Fruit fly (Drosophila melanogaster) whole organism, embryonic: ENCODE measurements around the gene CG31076.
A peak's percentile ranks its signal among the peaks of the same experiment; 100 is the strongest.

Source experiments
- Aef1 ChIP-seq: fragments of 200-800 bp; sonication (Bioruptor generic); IDR thresholded peaks from 3 replicates; pipeline ENCODE4 v1.3.6; 2022; ENCODE audit warnings: missing biosample characterization, missing genetic modification characterization
- Atf-2 ChIP-seq: fragments of 200-800 bp; sonication (Bioruptor generic); optimal IDR thresholded peaks from 2 replicates; lab custom pipeline; 2016; ENCODE audit warnings: missing biosample characterization, missing genetic modification characterization
- CG11504 ChIP-seq: fragments of 200-800 bp; sonication (Bioruptor generic); optimal IDR thresholded peaks from 3 replicates; lab custom pipeline; 2019; ENCODE audit warnings: missing biosample characterization, mild to moderate bottlenecking, missing genetic modification characterization, moderate library complexity
- CG13894 ChIP-seq: fragments of 200-800 bp; sonication (Bioruptor generic); optimal IDR thresholded peaks from 3 replicates; lab custom pipeline; 2018; ENCODE audit warnings: missing biosample characterization, mild to moderate bottlenecking, missing genetic modification characterization, moderate library complexity
- CG15479 ChIP-seq: fragments of 200-800 bp; sonication (Bioruptor generic); optimal IDR thresholded peaks from 3 replicates; lab custom pipeline; 2019; ENCODE audit warnings: missing biosample characterization, mild to moderate bottlenecking, missing genetic modification characterization, moderate library complexity
- CG1602 ChIP-seq: fragments of 200-800 bp; sonication (Bioruptor generic); optimal IDR thresholded peaks from 3 replicates; lab custom pipeline; 2016; ENCODE audit warnings: missing biosample characterization, missing genetic modification characterization
- CG34224 ChIP-seq: fragments of 200-800 bp; sonication (Bioruptor generic); IDR thresholded peaks from 3 replicates; pipeline ENCODE4 v1.3.6; 2022; ENCODE audit warnings: missing biosample characterization, missing genetic modification characterization; ENCODE audit not compliant: partially characterized antibody
- CG4328 ChIP-seq: fragments of 200-800 bp; sonication (Bioruptor generic); optimal IDR thresholded peaks from 3 replicates; lab custom pipeline; 2017; ENCODE audit warnings: missing biosample characterization, missing genetic modification reagents, missing genetic modification characterization
- CG6175 ChIP-seq: fragments of 200-800 bp; sonication (Bioruptor generic); IDR thresholded peaks from 3 replicates; pipeline ENCODE4 v1.3.6; 2022; ENCODE audit warnings: missing biosample characterization, missing genetic modification characterization
- CG6689 ChIP-seq: fragments of 200-800 bp; sonication (Bioruptor generic); IDR thresholded peaks from 2 replicates; pipeline ENCODE4 v1.3.6; 2022; ENCODE audit warnings: missing biosample characterization, missing genetic modification characterization
- CG7556 ChIP-seq: fragments of 200-800 bp; sonication (Bioruptor generic); optimal IDR thresholded peaks from 2 replicates; lab custom pipeline; 2017; ENCODE audit warnings: missing biosample characterization, mild to moderate bottlenecking, missing genetic modification characterization
- CG7786 ChIP-seq: fragments of 200-800 bp; sonication (Bioruptor generic); optimal IDR thresholded peaks from 2 replicates; lab custom pipeline; 2016; ENCODE audit warnings: missing biosample characterization, missing genetic modification characterization
- CG8089 ChIP-seq: fragments of 200-800 bp; sonication (Bioruptor generic); optimal IDR thresholded peaks from 3 replicates; lab custom pipeline; 2016; ENCODE audit warnings: missing biosample characterization, missing genetic modification characterization
- CHES-1-like ChIP-seq: fragments of 200-800 bp; sonication (Bioruptor generic); optimal IDR thresholded peaks from 2 replicates; lab custom pipeline; 2016; ENCODE audit warnings: missing biosample characterization, missing genetic modification characterization
- Dip3 ChIP-seq: fragments of 200-800 bp; sonication (Bioruptor generic); optimal IDR thresholded peaks from 3 replicates; lab custom pipeline; 2016; ENCODE audit warnings: missing biosample characterization, missing genetic modification characterization
- Doc2 ChIP-seq: fragments of 200-800 bp; sonication (Bioruptor generic); IDR thresholded peaks from 2 replicates; pipeline ENCODE4 v1.3.6; 2022; ENCODE audit warnings: missing biosample characterization, missing genetic modification characterization
- E2f2 ChIP-seq: fragments of 200-800 bp; sonication (Bioruptor generic); IDR thresholded peaks from 2 replicates; pipeline ENCODE4 v1.3.6; 2022; ENCODE audit warnings: missing biosample characterization, missing genetic modification characterization
- Gsc ChIP-seq: fragments of 200-800 bp; sonication (Bioruptor generic); IDR thresholded peaks from 2 replicates; pipeline ENCODE4 v1.3.6; 2022; ENCODE audit warnings: missing biosample characterization, missing genetic modification characterization
- Hand ChIP-seq: fragments of 200-800 bp; sonication (Bioruptor generic); optimal IDR thresholded peaks from 2 replicates; lab custom pipeline; 2017; ENCODE audit warnings: mild to moderate bottlenecking, missing biosample characterization, missing genetic modification reagents, missing genetic modification characterization
- Oli ChIP-seq: fragments of 200-800 bp; sonication (Bioruptor generic); optimal IDR thresholded peaks from 2 replicates; lab custom pipeline; 2018; ENCODE audit warnings: missing biosample characterization, mild to moderate bottlenecking, missing genetic modification characterization, moderate library complexity
- Sox100B ChIP-seq: fragments of 200-800 bp; sonication (Bioruptor generic); optimal IDR thresholded peaks from 3 replicates; lab custom pipeline; 2018; ENCODE audit warnings: missing biosample characterization, mild to moderate bottlenecking, missing genetic modification characterization
- Spps ChIP-seq: fragments of 200-800 bp; sonication (Bioruptor generic); optimal IDR thresholded peaks from 2 replicates; lab custom pipeline; 2018; ENCODE audit warnings: missing biosample characterization, mild to moderate bottlenecking, missing genetic modification characterization
- Trl ChIP-seq, 3 experiments: fragments of >200 bp in 2 of 3; fragments of 200-800 bp in 1 of 3; sonication (Bioruptor generic) in 1 of 3; optimal IDR thresholded peaks; 2 replicates in 1 of 3; 3 replicates in 2 of 3; lab custom pipeline; 2016 to 2017; ENCODE audit warnings: missing biosample characterization in 1 of 3, missing genetic modification characterization in 1 of 3
- caup ChIP-seq: fragments of 200-800 bp; sonication (Bioruptor generic); optimal IDR thresholded peaks from 3 replicates; lab custom pipeline; 2017; ENCODE audit warnings: missing biosample characterization, mild to moderate bottlenecking, missing genetic modification characterization, moderate library complexity; ENCODE audit not compliant: severe bottlenecking
- chn ChIP-seq: fragments of 200-800 bp; sonication (Bioruptor generic); optimal IDR thresholded peaks from 2 replicates; lab custom pipeline; 2016; ENCODE audit warnings: missing biosample characterization, missing genetic modification characterization
- crol ChIP-seq: fragments of 200-800 bp; sonication (Bioruptor generic); IDR thresholded peaks from 2 replicates; pipeline ENCODE4 v1.3.6; 2022; ENCODE audit warnings: missing biosample characterization, missing genetic modification characterization
- da ChIP-seq: fragments of 200-800 bp; sonication (Bioruptor generic); optimal IDR thresholded peaks from 2 replicates; lab custom pipeline; 2016; ENCODE audit warnings: missing biosample characterization, missing genetic modification characterization
- dmrt99B ChIP-seq: fragments of 200-800 bp; sonication (Bioruptor generic); optimal IDR thresholded peaks from 2 replicates; lab custom pipeline; 2018; ENCODE audit warnings: missing biosample characterization, mild to moderate bottlenecking, missing genetic modification characterization, moderate library complexity
- emc ChIP-seq: fragments of 200-800 bp; sonication (Bioruptor generic); optimal IDR thresholded peaks from 2 replicates; lab custom pipeline; 2016; ENCODE audit warnings: missing biosample characterization, missing genetic modification characterization
- ems ChIP-seq: fragments of 200-800 bp; sonication (Bioruptor generic); optimal IDR thresholded peaks from 3 replicates; lab custom pipeline; 2016; ENCODE audit warnings: missing biosample characterization, missing genetic modification characterization
- eyg ChIP-seq: fragments of 200-800 bp; sonication (Bioruptor generic); optimal IDR thresholded peaks from 3 replicates; lab custom pipeline; 2016; ENCODE audit warnings: missing biosample characterization, missing genetic modification characterization
- gce ChIP-seq: fragments of 200-800 bp; sonication (Bioruptor generic); IDR thresholded peaks from 3 replicates; pipeline ENCODE4 v1.3.6; 2022; ENCODE audit warnings: missing biosample characterization, missing genetic modification characterization
- gro ChIP-seq: fragments of 200-800 bp; sonication (Bioruptor generic); optimal IDR thresholded peaks from 2 replicates; lab custom pipeline; 2016; ENCODE audit warnings: missing biosample characterization, missing genetic modification characterization
- her ChIP-seq: fragments of 200-800 bp; sonication (Bioruptor generic); optimal IDR thresholded peaks from 2 replicates; lab custom pipeline; 2016; ENCODE audit warnings: missing biosample characterization, missing genetic modification characterization
- kni ChIP-seq: fragments of 200-800 bp; sonication (Bioruptor generic); optimal IDR thresholded peaks from 3 replicates; lab custom pipeline; 2017; ENCODE audit warnings: mild to moderate bottlenecking, missing biosample characterization, missing genetic modification reagents, missing genetic modification characterization
- lov ChIP-seq, 2 experiments: fragments of 200-800 bp in 1 of 2; fragments of >200 bp in 1 of 2; sonication (Bioruptor generic) in 1 of 2; IDR thresholded peaks in 1 of 2; optimal IDR thresholded peaks in 1 of 2; 2 replicates in 1 of 2; 3 replicates in 1 of 2; pipeline versions ENCODE4 v1.3.6 to Lab custom; 2017 to 2022; ENCODE audit warnings: missing biosample characterization in 1 of 2, missing genetic modification characterization in 1 of 2
- nerfin-2 ChIP-seq: fragments of 200-800 bp; sonication (Bioruptor generic); IDR thresholded peaks from 2 replicates; pipeline ENCODE4 v1.3.6; 2022; ENCODE audit warnings: missing biosample characterization, missing genetic modification characterization; ENCODE audit not compliant: partially characterized antibody
- oc ChIP-seq: fragments of 200-800 bp; sonication (Bioruptor generic); optimal IDR thresholded peaks from 2 replicates; lab custom pipeline; 2018; ENCODE audit warnings: missing biosample characterization, mild to moderate bottlenecking, missing genetic modification characterization, moderate library complexity
- p53 ChIP-seq: fragments of 200-800 bp; sonication (Bioruptor generic); optimal IDR thresholded peaks from 2 replicates; lab custom pipeline; 2016; ENCODE audit warnings: missing biosample characterization, missing genetic modification characterization
- pan ChIP-seq, 4 experiments: fragments of >200 bp in 3 of 4; fragments of 200-800 bp in 1 of 4; sonication (Bioruptor generic) in 1 of 4; optimal IDR thresholded peaks in 3 of 4; IDR thresholded peaks in 1 of 4; 2 replicates each; pipeline versions ENCODE4 v1.3.6 to Lab custom; 2017 to 2022; ENCODE audit warnings: missing biosample characterization in 2 of 4, missing genetic modification characterization in 2 of 4, mixed read lengths in 1 of 4
- pho ChIP-seq: fragments of 200-800 bp; sonication (Bioruptor generic); optimal IDR thresholded peaks from 2 replicates; lab custom pipeline; 2016; ENCODE audit warnings: missing biosample characterization, missing genetic modification characterization
- pita ChIP-seq: fragments of 200-800 bp; sonication (Bioruptor generic); optimal IDR thresholded peaks from 2 replicates; lab custom pipeline; 2017; ENCODE audit warnings: missing biosample characterization, mild to moderate bottlenecking, missing genetic modification characterization
- sd ChIP-seq: fragments of 200-800 bp; sonication (Bioruptor generic); optimal IDR thresholded peaks from 3 replicates; lab custom pipeline; 2018; ENCODE audit warnings: missing biosample characterization, mild to moderate bottlenecking, missing genetic modification characterization, moderate library complexity
- seq ChIP-seq: fragments of 200-800 bp; sonication (Bioruptor generic); IDR thresholded peaks from 2 replicates; pipeline ENCODE4 v1.3.6; 2022; ENCODE audit warnings: missing biosample characterization, missing genetic modification characterization
- ssp ChIP-seq: fragments of 200-800 bp; sonication (Bioruptor generic); IDR thresholded peaks from 2 replicates; pipeline ENCODE4 v1.3.6; 2022; ENCODE audit warnings: missing biosample characterization, missing genetic modification characterization
- tap ChIP-seq: fragments of 200-800 bp; optimal IDR thresholded peaks from 3 replicates; lab custom pipeline; 2019; ENCODE audit warnings: missing biosample characterization, mild to moderate bottlenecking, missing genetic modification characterization, moderate library complexity
- tna ChIP-seq: fragments of 200-800 bp; sonication (Bioruptor generic); IDR thresholded peaks from 2 replicates; pipeline ENCODE4 v1.3.6; 2022; ENCODE audit warnings: missing biosample characterization, missing genetic modification characterization; ENCODE audit not compliant: partially characterized antibody
- ttk ChIP-seq: fragments of 200-800 bp; sonication (Bioruptor generic); IDR thresholded peaks from 2 replicates; pipeline ENCODE4 v2.1.2; 2022; ENCODE audit warnings: missing biosample characterization, missing genetic modification characterization
- vnd ChIP-seq: fragments of 200-800 bp; sonication (Bioruptor generic); IDR thresholded peaks from 3 replicates; pipeline ENCODE4 v1.3.6; 2022; ENCODE audit warnings: missing biosample characterization, missing genetic modification characterization; ENCODE audit not compliant: partially characterized antibody

The CG31076 gene

dm6 chr3R:26964452-26965133 lies 25.1 kb downstream of the CG31076 start, which contains the start of gene Tsp97E (continued):
- TF ChIP-seq Hand (GFP tag; lab: Kevin White, UChicago) (no peak), pan (optimal IDR thresholded peaks at IDR 0.05; lab: Kevin White, UChicago) (no peak), pan (GFP tag; optimal IDR thresholded peaks at IDR 0.05 in 1 of 2, IDR thresholded peaks at IDR 0.05 in 1 of 2) (no peak), CG34224 (peak; percentile 86), Spps (peak; percentile 39), da (no peak), eyg (GFP tag; lab: Kevin White, UChicago) (no peak), nerfin-2 (GFP tag; lab: Robert Waterston, UW) (peak; percentile 91), CG7786 (GFP tag; lab: Kevin White, UChicago) (no peak), seq (GFP tag; lab: Robert Waterston, UW) (no peak), CG8089 (GFP tag; lab: Kevin White, UChicago) (no peak), CG7556 (GFP tag; lab: Kevin White, UChicago) (no peak), her (GFP tag; lab: Kevin White, UChicago) (peak; percentile 98), ems (GFP tag; lab: Kevin White, UChicago) (no peak), E2f2 (GFP tag; lab: Robert Waterston, UW) (peak; percentile 96), Dip3 (GFP tag; lab: Kevin White, UChicago) (no peak), oc (tag; lab: Kevin White, UChicago) (no peak), Sox100B (GFP tag; lab: Kevin White, UChicago) (peak; percentile 23), CG6175 (GFP tag; lab: Robert Waterston, UW) (no peak), dmrt99B (tag; lab: Kevin White, UChicago) (no peak), p53 (GFP tag; lab: Kevin White, UChicago) (no peak), ttk (GFP tag; lab: Robert Waterston, UW) (no peak), kni (no peak), sd (tag; lab: Kevin White, UChicago) (no peak), lov (optimal IDR thresholded peaks at IDR 0.05; lab: Kevin White, UChicago) (no peak), lov (GFP tag; IDR thresholded peaks at IDR 0.05; lab: Robert Waterston, UW) (no peak), Atf-2 (GFP tag; lab: Kevin White, UChicago) (no peak), CG15479 (GFP tag; lab: Kevin White, UChicago) (peak; percentile 41), chn (no peak), CHES-1-like (no peak), gro (GFP tag; lab: Kevin White, UChicago) (peak; percentile 26), pho (no peak), CG11504 (peak; percentile 32), caup (GFP tag; lab: Kevin White, UChicago) (no peak), CG6689 (no peak), pita (GFP tag; lab: Kevin White, UChicago) (no peak), CG1602 (GFP tag; lab: Kevin White, UChicago) (no peak), emc (GFP tag; lab: Kevin White, UChicago) (no peak), Doc2 (no peak), CG4328 (GFP tag; lab: Kevin White, UChicago) (no peak), crol (no peak), tna (GFP tag; lab: Robert Waterston, UW) (peak; percentile 75), Gsc (GFP tag; lab: Robert Waterston, UW) (no peak), tap (tag; lab: Kevin White, UChicago) (no peak), CG13894 (tag; lab: Kevin White, UChicago) (no peak), Aef1 (peak; percentile 48; the same call in 2 of the 3 replicates), Oli (tag; lab: Kevin White, UChicago) (no peak), vnd (GFP tag; lab: Robert Waterston, UW) (peak; percentile 76), gce (GFP tag; lab: Robert Waterston, UW) (no peak), Trl (optimal IDR thresholded peaks at IDR 0.05; lab: Kevin White, UChicago) (no peak), Trl (GFP tag; optimal IDR thresholded peaks at IDR 0.05; lab: Kevin White, UChicago) (no peak), ssp (no peak)
